Fruit fly (Drosophila melanogaster) whole organism, embryonic: ENCODE data around the gene Jon25Bi.

Experiments used
- Blimp-1 ChIP-seq: fragments of 200-800 bp; sonication (Bioruptor generic); optimal IDR thresholded peaks from 3 replicates; lab custom pipeline; 2018; ENCODE audit warnings: missing biosample characterization, missing genetic modification characterization, mild to moderate bottlenecking, moderate library complexity, missing genetic modification reagents
- CG10654 ChIP-seq: fragments of 200-800 bp; sonication (Bioruptor generic); optimal IDR thresholded peaks from 2 replicates; lab custom pipeline; 2016; ENCODE audit warnings: missing biosample characterization, missing genetic modification characterization
- CG10979 ChIP-seq: fragments of 200-800 bp; sonication (Bioruptor generic); optimal IDR thresholded peaks from 2 replicates; lab custom pipeline; 2018; ENCODE audit warnings: missing biosample characterization, mild to moderate bottlenecking, missing genetic modification characterization, moderate library complexity
- CG1233 ChIP-seq: fragments of 200-800 bp; sonication (Bioruptor generic); optimal IDR thresholded peaks from 4 replicates; lab custom pipeline; 2018; ENCODE audit warnings: missing biosample characterization, mild to moderate bottlenecking, missing genetic modification characterization
- CG15011 ChIP-seq: fragments of 200-800 bp; sonication (Bioruptor generic); optimal IDR thresholded peaks from 3 replicates; lab custom pipeline; 2018; ENCODE audit warnings: missing biosample characterization, mild to moderate bottlenecking, missing genetic modification characterization
- CG1603 ChIP-seq: fragments of 200-800 bp; sonication (Bioruptor generic); optimal IDR thresholded peaks from 2 replicates; lab custom pipeline; 2019; ENCODE audit warnings: missing biosample characterization, mild to moderate bottlenecking, missing genetic modification characterization, moderate library complexity
- CG17361 ChIP-seq: fragments of 200-800 bp; sonication (Bioruptor generic); IDR thresholded peaks from 3 replicates; pipeline ENCODE4 v1.3.6; 2022; ENCODE audit warnings: missing biosample characterization, missing genetic modification characterization
- CG17802 ChIP-seq: fragments of 200-800 bp; sonication (Bioruptor generic); optimal IDR thresholded peaks from 2 replicates; lab custom pipeline; 2018; ENCODE audit warnings: missing biosample characterization, mild to moderate bottlenecking, missing genetic modification characterization, moderate library complexity
- CG18619 ChIP-seq: fragments of 200-800 bp; sonication (Bioruptor generic); optimal IDR thresholded peaks from 3 replicates; lab custom pipeline; 2017; ENCODE audit warnings: missing biosample characterization, mild to moderate bottlenecking, missing genetic modification characterization
- CG18764 ChIP-seq: fragments of 200-800 bp; sonication (Bioruptor generic); optimal IDR thresholded peaks from 3 replicates; lab custom pipeline; 2016; ENCODE audit warnings: missing biosample characterization, missing genetic modification characterization
- CG2120 ChIP-seq: fragments of 200-800 bp; sonication (Bioruptor generic); optimal IDR thresholded peaks from 3 replicates; lab custom pipeline; 2016; ENCODE audit warnings: missing biosample characterization, missing genetic modification characterization
- CG2678 ChIP-seq: fragments of 200-800 bp; sonication (Bioruptor generic); optimal IDR thresholded peaks from 3 replicates; lab custom pipeline; 2019; ENCODE audit warnings: missing biosample characterization, mild to moderate bottlenecking, missing genetic modification characterization, moderate library complexity
- CG2889 ChIP-seq: fragments of 200-800 bp; sonication (Bioruptor generic); IDR thresholded peaks from 3 replicates; pipeline ENCODE4 v1.3.6; 2022; ENCODE audit warnings: missing biosample characterization, missing genetic modification characterization
- CG30403 ChIP-seq: fragments of 200-800 bp; sonication (Bioruptor generic); optimal IDR thresholded peaks from 3 replicates; lab custom pipeline; 2016; ENCODE audit warnings: missing biosample characterization, missing genetic modification characterization
- CG31388 ChIP-seq: fragments of 200-800 bp; sonication (Bioruptor generic); optimal IDR thresholded peaks from 2 replicates; lab custom pipeline; 2016; ENCODE audit warnings: missing biosample characterization, missing genetic modification characterization
- CG32767 ChIP-seq: fragments of 200-800 bp; sonication (Bioruptor generic); IDR thresholded peaks from 2 replicates; pipeline ENCODE4 v1.3.6; 2022; ENCODE audit warnings: missing biosample characterization, missing genetic modification characterization
- CG3847 ChIP-seq: fragments of 200-800 bp; sonication (Bioruptor generic); IDR thresholded peaks from 2 replicates; pipeline ENCODE4 v1.3.6; 2022; ENCODE audit warnings: missing biosample characterization, missing genetic modification characterization
- CG4328 ChIP-seq: fragments of 200-800 bp; sonication (Bioruptor generic); optimal IDR thresholded peaks from 3 replicates; lab custom pipeline; 2017; ENCODE audit warnings: missing biosample characterization, missing genetic modification reagents, missing genetic modification characterization
- CG4854 ChIP-seq: fragments of 200-800 bp; sonication (Bioruptor generic); optimal IDR thresholded peaks from 2 replicates; lab custom pipeline; 2016; ENCODE audit warnings: missing biosample characterization, missing genetic modification characterization, inconsistent platforms
- CG6765 ChIP-seq: fragments of 200-800 bp; sonication (Bioruptor generic); optimal IDR thresholded peaks from 3 replicates; lab custom pipeline; 2017; ENCODE audit warnings: missing biosample characterization, mild to moderate bottlenecking, missing genetic modification characterization
- CG8089 ChIP-seq: fragments of 200-800 bp; sonication (Bioruptor generic); optimal IDR thresholded peaks from 3 replicates; lab custom pipeline; 2016; ENCODE audit warnings: missing biosample characterization, missing genetic modification characterization
- CG8290 ChIP-seq, 3 experiments: fragments of 200-800 bp; sonication (Bioruptor generic); optimal IDR thresholded peaks; 2 replicates each; lab custom pipeline; 2016 to 2019; ENCODE audit warnings: missing biosample characterization in 3 of 3, missing genetic modification characterization in 3 of 3, mild to moderate bottlenecking in 2 of 3, moderate library complexity in 1 of 3
- CHES-1-like ChIP-seq: fragments of 200-800 bp; sonication (Bioruptor generic); optimal IDR thresholded peaks from 2 replicates; lab custom pipeline; 2016; ENCODE audit warnings: missing biosample characterization, missing genetic modification characterization
- Dad ChIP-seq: fragments of 200-800 bp; sonication (Bioruptor generic); optimal IDR thresholded peaks from 3 replicates; lab custom pipeline; 2016; ENCODE audit warnings: missing biosample characterization, missing genetic modification characterization
- E2f1 ChIP-seq: fragments of 200-800 bp; sonication (Bioruptor generic); IDR thresholded peaks from 2 replicates; pipeline ENCODE4 v1.3.6; 2022; ENCODE audit warnings: missing biosample characterization, missing genetic modification characterization
- HmgZ ChIP-seq: fragments of 200-800 bp; sonication (Bioruptor generic); optimal IDR thresholded peaks from 2 replicates; lab custom pipeline; 2018; ENCODE audit warnings: missing biosample characterization, mild to moderate bottlenecking, missing genetic modification characterization
- MESR4 ChIP-seq: fragments of 200-800 bp; sonication (Bioruptor generic); optimal IDR thresholded peaks from 2 replicates; lab custom pipeline; 2018; ENCODE audit warnings: missing biosample characterization, mild to moderate bottlenecking, missing genetic modification characterization, moderate library complexity
- Opbp ChIP-seq: fragments of 200-800 bp; sonication (Bioruptor generic); IDR thresholded peaks from 3 replicates; pipeline ENCODE4 v1.3.6; 2022; ENCODE audit warnings: missing biosample characterization, missing genetic modification characterization; ENCODE audit not compliant: partially characterized antibody
- Pdp1 ChIP-seq, 2 experiments: fragments of 200-800 bp; sonication (Bioruptor generic); optimal IDR thresholded peaks; 3 replicates each; lab custom pipeline; 2016; ENCODE audit warnings: missing biosample characterization in 2 of 2, missing genetic modification characterization in 2 of 2, mild to moderate bottlenecking in 1 of 2, moderate library complexity in 1 of 2
- Poxn ChIP-seq: fragments of 200-800 bp; sonication (Bioruptor generic); IDR thresholded peaks from 2 replicates; pipeline ENCODE4 v1.3.6; 2022; ENCODE audit warnings: missing biosample characterization, missing genetic modification characterization
- Sox102F ChIP-seq: fragments of 200-800 bp; sonication (Bioruptor generic); optimal IDR thresholded peaks from 2 replicates; lab custom pipeline; 2018; ENCODE audit warnings: missing biosample characterization, mild to moderate bottlenecking, missing genetic modification characterization, moderate library complexity
- Taf1 ChIP-seq: fragments of 200-800 bp; sonication (Bioruptor generic); IDR thresholded peaks from 2 replicates; pipeline ENCODE4 v1.3.6; 2022; ENCODE audit warnings: missing biosample characterization, missing genetic modification characterization
- bbx ChIP-seq: fragments of 200-800 bp; sonication (Bioruptor generic); IDR thresholded peaks from 2 replicates; pipeline ENCODE4 v1.3.6; 2022; ENCODE audit warnings: missing biosample characterization, missing genetic modification characterization; ENCODE audit not compliant: partially characterized antibody
- btn ChIP-seq: fragments of 200-800 bp; sonication (Bioruptor generic); optimal IDR thresholded peaks from 2 replicates; lab custom pipeline; 2016; ENCODE audit warnings: missing biosample characterization, missing genetic modification characterization
- croc ChIP-seq: fragments of 200-800 bp; sonication (Bioruptor generic); conservative IDR thresholded peaks from 3 replicates; pipeline ENCODE4 v1.3.6; 2022; ENCODE audit warnings: missing biosample characterization, missing genetic modification characterization
- fru ChIP-seq: fragments of >200 bp; optimal IDR thresholded peaks from 2 replicates; lab custom pipeline; 2017
- gce ChIP-seq: fragments of 200-800 bp; sonication (Bioruptor generic); IDR thresholded peaks from 3 replicates; pipeline ENCODE4 v1.3.6; 2022; ENCODE audit warnings: missing biosample characterization, missing genetic modification characterization
- insv ChIP-seq, 2 experiments: fragments of 200-800 bp; sonication (Bioruptor generic); optimal IDR thresholded peaks; 3 replicates each; lab custom pipeline; 2016 to 2018; ENCODE audit warnings: missing biosample characterization in 2 of 2, missing genetic modification characterization in 2 of 2
- lbe ChIP-seq: fragments of 200-800 bp; sonication (Bioruptor generic); optimal IDR thresholded peaks from 2 replicates; lab custom pipeline; 2016; ENCODE audit warnings: missing biosample characterization, mild to moderate bottlenecking, missing genetic modification characterization
- lov ChIP-seq, 2 experiments: fragments of 200-800 bp in 1 of 2; fragments of >200 bp in 1 of 2; sonication (Bioruptor generic) in 1 of 2; IDR thresholded peaks in 1 of 2; optimal IDR thresholded peaks in 1 of 2; 2 replicates in 1 of 2; 3 replicates in 1 of 2; pipeline versions ENCODE4 v1.3.6 to Lab custom; 2017 to 2022; ENCODE audit warnings: missing biosample characterization in 1 of 2, missing genetic modification characterization in 1 of 2
- mirr ChIP-seq: fragments of 200-800 bp; sonication (Bioruptor generic); optimal IDR thresholded peaks from 3 replicates; lab custom pipeline; 2018; ENCODE audit warnings: missing biosample characterization, mild to moderate bottlenecking, missing genetic modification characterization
- prd ChIP-seq, 3 experiments: fragments of >200 bp in 2 of 3; fragments of 200-800 bp in 1 of 3; sonication (Bioruptor generic) in 1 of 3; optimal IDR thresholded peaks in 2 of 3; IDR thresholded peaks in 1 of 3; 2 replicates in 2 of 3; 3 replicates in 1 of 3; pipeline versions ENCODE4 v1.3.6 to Lab custom; 2017 to 2022; ENCODE audit warnings: missing biosample characterization in 1 of 3, missing genetic modification characterization in 1 of 3
- sim ChIP-seq: fragments of 200-800 bp; sonication (Bioruptor generic); IDR thresholded peaks from 2 replicates; pipeline ENCODE4 v1.3.6; 2022; ENCODE audit warnings: missing biosample characterization, missing genetic modification characterization
- stc ChIP-seq: fragments of 200-800 bp; sonication (Bioruptor generic); IDR thresholded peaks from 2 replicates; pipeline ENCODE4 v1.3.6; 2022; ENCODE audit warnings: missing biosample characterization, missing genetic modification characterization
- stwl ChIP-seq: fragments of 200-800 bp; sonication (Bioruptor generic); optimal IDR thresholded peaks from 3 replicates; lab custom pipeline; 2018; ENCODE audit warnings: missing biosample characterization, mild to moderate bottlenecking, missing genetic modification characterization, moderate library complexity
- tap ChIP-seq: fragments of 200-800 bp; optimal IDR thresholded peaks from 3 replicates; lab custom pipeline; 2019; ENCODE audit warnings: missing biosample characterization, mild to moderate bottlenecking, missing genetic modification characterization, moderate library complexity
- toy ChIP-seq: fragments of 200-800 bp; sonication (Bioruptor generic); IDR thresholded peaks from 2 replicates; pipeline ENCODE4 v1.3.6; 2022; ENCODE audit warnings: missing biosample characterization, missing genetic modification characterization
- yki ChIP-seq: fragments of >200 bp; optimal IDR thresholded peaks from 3 replicates; lab custom pipeline; 2018

The Jon25Bi gene

DNA sequence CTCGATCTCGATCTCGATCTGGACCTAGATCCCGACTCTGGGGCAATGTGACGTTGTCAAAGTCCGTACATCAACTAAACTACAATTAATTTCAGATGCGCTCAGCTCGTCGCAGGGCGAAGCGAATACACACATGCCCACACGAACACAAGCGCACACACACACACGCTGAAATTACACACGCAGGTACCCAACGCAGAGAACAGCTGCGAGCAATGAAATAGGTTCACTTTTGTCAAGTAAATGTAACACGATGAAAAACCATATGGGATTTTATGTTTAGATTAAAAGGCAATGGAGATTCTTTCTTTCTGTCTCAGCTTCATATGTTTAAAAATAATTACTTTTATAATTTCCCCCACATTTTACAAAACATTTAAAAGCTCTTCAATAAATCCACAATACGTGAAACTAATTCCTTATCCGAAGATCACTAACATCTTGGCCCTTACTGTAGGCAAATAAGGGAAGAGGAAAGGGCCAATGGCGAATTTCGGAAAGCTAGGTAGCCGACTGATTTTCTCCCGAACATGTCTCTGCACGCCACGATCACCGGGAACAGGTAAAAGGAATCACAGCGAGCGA is 45.4 kb upstream of the Jon25Bi start (continued):
- TF ChIP-seq CG2678 (tag; lab: Kevin White, UChicago), result peak; percentile 90
- peak; percentile 58 for TF ChIP-seq CHES-1-like (GFP tag; lab: Kevin White, UChicago)
- peak in 1 of 2 experiments; percentile 47 for TF ChIP-seq insv (GFP tag; optimal IDR thresholded peaks at IDR 0.05; lab: Kevin White, UChicago)
- peak; percentile 86 for TF ChIP-seq CG1233
- TF ChIP-seq E2f1 (GFP tag; lab: Robert Waterston, UW), result peak; percentile 66
- no peak for TF ChIP-seq prd (optimal IDR thresholded peaks at IDR 0.05; lab: Kevin White, UChicago)
- TF ChIP-seq prd (GFP tag; IDR thresholded peaks at IDR 0.05; lab: Robert Waterston, UW), result peak; percentile 86
- TF ChIP-seq lbe, result peak; percentile 86
- peak; percentile 56 for TF ChIP-seq Poxn (GFP tag; lab: Robert Waterston, UW)
- TF ChIP-seq Pdp1 (GFP tag; optimal IDR thresholded peaks at IDR 0.05; lab: Kevin White, UChicago), result peak; percentile 56 to 85
- TF ChIP-seq Dad (GFP tag; lab: Kevin White, UChicago), result peak; percentile 53
- TF ChIP-seq CG32767 (GFP tag; lab: Robert Waterston, UW), result peak; percentile 82
- peak; percentile 75 for TF ChIP-seq tap (tag; lab: Kevin White, UChicago)
- TF ChIP-seq fru (lab: Kevin White, UChicago), result no peak
- TF ChIP-seq bbx, result no peak; the same call in 1 of the 2 replicates
- peak; percentile 66 for TF ChIP-seq CG8089
- no peak for TF ChIP-seq lov (optimal IDR thresholded peaks at IDR 0.05; lab: Kevin White, UChicago)
- 0 out of 3 replicates have a peak, but pooled peaks have one; percentile 61 for TF ChIP-seq lov (GFP tag; IDR thresholded peaks at IDR 0.05; lab: Robert Waterston, UW)
- TF ChIP-seq HmgZ (tag; lab: Kevin White, UChicago), result peak; percentile 80
- 0 out of 3 replicates have a peak, but pooled peaks have one; percentile 50 for TF ChIP-seq gce (GFP tag; lab: Robert Waterston, UW)
- peak; percentile 77 for TF ChIP-seq Sox102F
- peak; percentile 86 for TF ChIP-seq CG30403 (GFP tag; lab: Kevin White, UChicago)
- TF ChIP-seq stwl (tag; lab: Kevin White, UChicago), result no peak
- peak; percentile 81 for TF ChIP-seq CG3847 (GFP tag; lab: Robert Waterston, UW)
- TF ChIP-seq CG4854 (GFP tag; lab: Kevin White, UChicago), result peak; percentile 49
- TF ChIP-seq mirr, result peak; percentile 31
- peak; percentile 79 for TF ChIP-seq CG8290 (GFP tag; optimal IDR thresholded peaks at IDR 0.05; lab: Kevin White, UChicago)
- peak; percentile 13 to 49 for TF ChIP-seq CG8290 (tag; optimal IDR thresholded peaks at IDR 0.05; lab: Kevin White, UChicago)
- TF ChIP-seq Taf1 (GFP tag; lab: Robert Waterston, UW), result peak; percentile 71
- peak; percentile 67 for TF ChIP-seq CG4328 (GFP tag; lab: Kevin White, UChicago)
- peak; percentile 73 for TF ChIP-seq stc
- peak; percentile 90 for TF ChIP-seq CG10979 (tag; lab: Kevin White, UChicago)
- TF ChIP-seq CG17361 (GFP tag; lab: Robert Waterston, UW), result peak; percentile 84
- TF ChIP-seq CG6765 (GFP tag; lab: Kevin White, UChicago), result peak; percentile 72
- peak; percentile 79 for TF ChIP-seq CG18619 (GFP tag; lab: Kevin White, UChicago)
- TF ChIP-seq sim (GFP tag; lab: Robert Waterston, UW), result peak; percentile 50; the same call in 1 of the 2 replicates
- TF ChIP-seq CG15011 (GFP tag; lab: Kevin White, UChicago), result peak; percentile 81
- TF ChIP-seq CG18764, result peak; percentile 34
- TF ChIP-seq CG2120 (GFP tag; lab: Kevin White, UChicago), result peak; percentile 87
- no peak for TF ChIP-seq Opbp (GFP tag; lab: Robert Waterston, UW)
- TF ChIP-seq MESR4 (GFP tag; lab: Kevin White, UChicago), result peak; percentile 11
- TF ChIP-seq croc (GFP tag; lab: Robert Waterston, UW), result peak; percentile 75
- TF ChIP-seq CG2889 (GFP tag; lab: Robert Waterston, UW), result peak; percentile 68; the same call in 2 of the 3 replicates
- no peak for TF ChIP-seq CG31388 (GFP tag; lab: Kevin White, UChicago)
- peak; percentile 68 for TF ChIP-seq yki (lab: Kevin White, UChicago)
- peak; percentile 73 for TF ChIP-seq Blimp-1 (GFP tag; lab: Kevin White, UChicago)
- peak; percentile 63 for TF ChIP-seq CG10654 (GFP tag; lab: Kevin White, UChicago)
- no peak for TF ChIP-seq btn (GFP tag; lab: Kevin White, UChicago)
- 0 out of 2 replicates have a peak, but pooled peaks have one; percentile 53 for TF ChIP-seq toy (GFP tag; lab: Robert Waterston, UW)
- TF ChIP-seq CG1603, result peak; percentile 42
- TF ChIP-seq CG17802 (tag; lab: Kevin White, UChicago), result peak; percentile 33
